Worm (Caenorhabditis elegans): ENCODE data around the gene F52H3.6.

DNA sequence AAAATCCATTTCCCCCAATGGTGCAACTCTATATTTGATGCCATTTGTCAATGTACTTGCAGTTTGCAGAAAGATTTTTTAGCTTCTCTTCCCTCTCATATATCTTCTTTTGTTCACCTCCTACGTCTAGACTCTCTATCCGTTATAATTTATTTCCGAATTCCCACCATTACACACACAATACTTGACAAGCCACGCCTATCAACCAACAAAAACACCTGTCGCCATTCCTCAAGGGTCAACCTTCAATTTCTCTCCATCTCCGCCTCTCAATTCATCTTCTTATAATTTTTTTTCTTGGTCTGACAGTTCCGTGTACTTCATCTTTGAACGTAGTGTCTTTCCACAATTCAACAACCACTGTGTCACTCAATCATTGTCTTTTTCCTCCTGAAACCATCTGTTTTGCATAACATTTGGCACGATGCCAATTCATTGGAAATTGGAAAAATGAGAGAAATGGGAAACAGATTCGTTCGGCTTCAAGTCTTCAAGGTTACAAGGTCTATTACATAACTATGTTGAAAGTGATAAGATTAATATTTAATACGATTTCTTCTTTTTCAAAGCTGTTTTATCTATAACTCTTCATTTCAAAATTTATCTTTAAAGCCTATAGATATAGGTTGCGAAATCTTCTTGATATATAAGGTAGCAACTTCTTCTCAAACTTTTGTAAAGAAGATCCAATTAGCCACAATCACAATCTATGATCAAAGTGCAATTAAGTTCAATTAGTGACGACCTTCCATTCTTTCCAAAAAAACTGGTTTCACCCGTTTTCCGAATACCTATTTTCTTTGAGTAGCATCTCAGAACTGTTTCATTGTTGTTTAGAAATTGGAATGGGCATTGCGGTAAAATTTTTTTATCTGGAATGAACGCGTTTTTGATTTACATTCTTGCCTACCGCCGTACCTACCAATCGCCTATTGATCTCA, 41.3 kb downstream of the F52H3.6 start:
- TF ChIP-seq ceh-9 (tag; optimal IDR thresholded peaks at IDR 0.05) (no peak), lsy-12 (tag; optimal IDR thresholded peaks at IDR 0.05) (no peak), elt-3 (tag; optimal IDR thresholded peaks at IDR 0.05) (no peak), nhr-23 (tag; optimal IDR thresholded peaks at IDR 0.05) (no peak), ztf-4 (tag; optimal IDR thresholded peaks at IDR 0.05) (no peak)
